Fruit fly (Drosophila melanogaster) whole organism, embryonic: ENCODE data around the gene Dph5.

Experiments
- Aef1 ChIP-seq: fragments of 200-800 bp; sonication (Bioruptor generic); IDR thresholded peaks from 3 replicates; pipeline ENCODE4 v1.3.6; 2022; ENCODE audit warnings: missing biosample characterization, missing genetic modification characterization
- Antp ChIP-seq: fragments of 200-800 bp; sonication (Bioruptor generic); optimal IDR thresholded peaks from 3 replicates; lab custom pipeline; 2016; ENCODE audit warnings: missing biosample characterization, missing genetic modification characterization
- Atf-2 ChIP-seq: fragments of 200-800 bp; sonication (Bioruptor generic); optimal IDR thresholded peaks from 2 replicates; lab custom pipeline; 2016; ENCODE audit warnings: missing biosample characterization, missing genetic modification characterization
- Atf3 ChIP-seq: fragments of 200-800 bp; sonication (Bioruptor generic); optimal IDR thresholded peaks from 3 replicates; lab custom pipeline; 2016; ENCODE audit warnings: missing biosample characterization, missing genetic modification characterization
- B-H1 ChIP-seq: fragments of 200-800 bp; sonication (Bioruptor generic); IDR thresholded peaks from 3 replicates; pipeline ENCODE4 v1.3.6; 2022; ENCODE audit warnings: missing biosample characterization, missing genetic modification characterization
- Bdp1 ChIP-seq: fragments of 200-800 bp; sonication (Bioruptor generic); optimal IDR thresholded peaks from 3 replicates; lab custom pipeline; 2016; ENCODE audit warnings: missing biosample characterization, missing genetic modification characterization
- CG10147 ChIP-seq: fragments of 200-800 bp; sonication (Bioruptor generic); optimal IDR thresholded peaks from 2 replicates; lab custom pipeline; 2019; ENCODE audit warnings: missing biosample characterization, mild to moderate bottlenecking, missing genetic modification characterization, moderate library complexity
- CG10462 ChIP-seq: fragments of 200-800 bp; sonication (Bioruptor generic); optimal IDR thresholded peaks from 2 replicates; lab custom pipeline; 2016; ENCODE audit warnings: missing biosample characterization, missing genetic modification characterization
- CG12071 ChIP-seq: fragments of 200-800 bp; sonication (Bioruptor generic); optimal IDR thresholded peaks from 3 replicates; lab custom pipeline; 2018; ENCODE audit warnings: missing biosample characterization, mild to moderate bottlenecking, missing genetic modification characterization
- CG1233 ChIP-seq: fragments of 200-800 bp; sonication (Bioruptor generic); optimal IDR thresholded peaks from 4 replicates; lab custom pipeline; 2018; ENCODE audit warnings: missing biosample characterization, mild to moderate bottlenecking, missing genetic modification characterization
- CG12769 ChIP-seq: fragments of 200-800 bp; sonication (Bioruptor generic); optimal IDR thresholded peaks from 2 replicates; lab custom pipeline; 2019; ENCODE audit warnings: missing biosample characterization, mild to moderate bottlenecking, missing genetic modification characterization, moderate library complexity
- CG13624 ChIP-seq: fragments of 200-800 bp; sonication (Bioruptor generic); optimal IDR thresholded peaks from 2 replicates; lab custom pipeline; 2016; ENCODE audit warnings: missing biosample characterization, missing genetic modification characterization
- CG13894 ChIP-seq: fragments of 200-800 bp; sonication (Bioruptor generic); optimal IDR thresholded peaks from 3 replicates; lab custom pipeline; 2018; ENCODE audit warnings: missing biosample characterization, mild to moderate bottlenecking, missing genetic modification characterization, moderate library complexity
- CG15269 ChIP-seq: fragments of 200-800 bp; sonication (Bioruptor generic); optimal IDR thresholded peaks from 2 replicates; lab custom pipeline; 2018; ENCODE audit warnings: missing biosample characterization, mild to moderate bottlenecking, missing genetic modification characterization, moderate library complexity
- CG17328 ChIP-seq: fragments of 200-800 bp; sonication (Bioruptor generic); IDR thresholded peaks from 2 replicates; pipeline ENCODE4 v1.3.6; 2022; ENCODE audit warnings: missing biosample characterization, missing genetic modification characterization
- CG17612 ChIP-seq: fragments of 200-800 bp; sonication (Bioruptor generic); IDR thresholded peaks from 2 replicates; pipeline ENCODE4 v1.3.6; 2022; ENCODE audit warnings: missing biosample characterization, missing genetic modification characterization
- CG30020 ChIP-seq: fragments of 200-800 bp; optimal IDR thresholded peaks from 2 replicates; lab custom pipeline; 2019; ENCODE audit warnings: missing biosample characterization, mild to moderate bottlenecking, missing genetic modification characterization, moderate library complexity
- CG3163 ChIP-seq: fragments of 200-800 bp; sonication (Bioruptor generic); optimal IDR thresholded peaks from 3 replicates; lab custom pipeline; 2016; ENCODE audit warnings: missing biosample characterization, missing genetic modification characterization
- CG34422 ChIP-seq: fragments of 200-800 bp; sonication (Bioruptor generic); IDR thresholded peaks from 3 replicates; pipeline ENCODE4 v1.3.6; 2022; ENCODE audit warnings: missing biosample characterization, missing genetic modification characterization
- CG42726 ChIP-seq: fragments of 200-800 bp; sonication (Bioruptor generic); IDR thresholded peaks from 2 replicates; pipeline ENCODE4 v1.3.6; 2022; ENCODE audit warnings: missing biosample characterization, missing genetic modification characterization; ENCODE audit not compliant: partially characterized antibody
- CG4360 ChIP-seq: fragments of 200-800 bp; sonication (Bioruptor generic); IDR thresholded peaks from 2 replicates; pipeline ENCODE4 v1.3.6; 2022; ENCODE audit warnings: missing biosample characterization, missing genetic modification characterization
- CG6272 ChIP-seq: fragments of 200-800 bp; sonication (Bioruptor generic); IDR thresholded peaks from 2 replicates; pipeline ENCODE4 v1.3.6; 2022; ENCODE audit warnings: missing biosample characterization, missing genetic modification characterization
- CG7839 ChIP-seq: fragments of 200-800 bp; sonication (Bioruptor generic); optimal IDR thresholded peaks from 3 replicates; lab custom pipeline; 2018; ENCODE audit warnings: missing biosample characterization, mild to moderate bottlenecking, missing genetic modification characterization, moderate library complexity
- CG8089 ChIP-seq: fragments of 200-800 bp; sonication (Bioruptor generic); optimal IDR thresholded peaks from 3 replicates; lab custom pipeline; 2016; ENCODE audit warnings: missing biosample characterization, missing genetic modification characterization
- CG8388 ChIP-seq: fragments of 200-800 bp; sonication (Bioruptor generic); optimal IDR thresholded peaks from 2 replicates; lab custom pipeline; 2019; ENCODE audit warnings: missing biosample characterization, mild to moderate bottlenecking, missing genetic modification characterization, moderate library complexity
- CG8944 ChIP-seq: fragments of 200-800 bp; sonication (Bioruptor generic); optimal IDR thresholded peaks from 3 replicates; lab custom pipeline; 2016; ENCODE audit warnings: missing biosample characterization, missing genetic modification characterization
- Gug ChIP-seq: fragments of 200-800 bp; sonication (Bioruptor generic); IDR thresholded peaks from 4 replicates; pipeline ENCODE4 v1.3.6; 2022; ENCODE audit warnings: missing biosample characterization, missing genetic modification characterization
- H15 ChIP-seq: fragments of 200-800 bp; sonication (Bioruptor generic); IDR thresholded peaks from 3 replicates; pipeline ENCODE4 v1.3.6; 2022; ENCODE audit warnings: missing biosample characterization, missing genetic modification characterization
- Hmx ChIP-seq: fragments of 200-800 bp; sonication (Bioruptor generic); optimal IDR thresholded peaks from 2 replicates; lab custom pipeline; 2016; ENCODE audit warnings: missing biosample characterization, missing genetic modification characterization
- Jarid2 ChIP-seq: fragments of 200-800 bp; sonication (Bioruptor generic); optimal IDR thresholded peaks from 3 replicates; lab custom pipeline; 2017; ENCODE audit warnings: mild to moderate bottlenecking, missing biosample characterization, missing genetic modification reagents, missing genetic modification characterization
- Lim3 ChIP-seq: fragments of 200-800 bp; sonication (Bioruptor generic); IDR thresholded peaks from 2 replicates; pipeline ENCODE4 v1.3.6; 2022; ENCODE audit warnings: missing biosample characterization, missing genetic modification characterization
- Rx ChIP-seq: fragments of 200-800 bp; sonication (Bioruptor generic); IDR thresholded peaks from 2 replicates; pipeline ENCODE4 v1.3.6; 2022; ENCODE audit warnings: missing biosample characterization, missing genetic modification characterization
- Six4 ChIP-seq: fragments of 200-800 bp; sonication (Bioruptor generic); optimal IDR thresholded peaks from 2 replicates; lab custom pipeline; 2016; ENCODE audit warnings: missing biosample characterization, missing genetic modification characterization
- Vsx1 ChIP-seq: fragments of 200-800 bp; sonication (Bioruptor generic); optimal IDR thresholded peaks from 2 replicates; lab custom pipeline; 2017; ENCODE audit warnings: missing biosample characterization, mild to moderate bottlenecking, missing genetic modification characterization, missing genetic modification reagents
- Xrp1 ChIP-seq: fragments of 200-800 bp; sonication (Bioruptor generic); IDR thresholded peaks from 2 replicates; pipeline ENCODE4 v1.3.6; 2022; ENCODE audit warnings: missing biosample characterization, missing genetic modification characterization
- bcd ChIP-seq: fragments of 200-800 bp; sonication (Bioruptor generic); optimal IDR thresholded peaks from 2 replicates; lab custom pipeline; 2017; ENCODE audit warnings: missing biosample characterization, mild to moderate bottlenecking, missing genetic modification characterization
- dati ChIP-seq: fragments of 200-800 bp; sonication (Bioruptor generic); IDR thresholded peaks from 2 replicates; pipeline ENCODE4 v1.3.6; 2022; ENCODE audit warnings: missing biosample characterization, missing genetic modification characterization
- en ChIP-seq: fragments of 200-800 bp; sonication (Bioruptor generic); optimal IDR thresholded peaks from 2 replicates; lab custom pipeline; 2016; ENCODE audit warnings: missing biosample characterization, missing genetic modification characterization
- eve ChIP-seq, 2 experiments: fragments of >200 bp; optimal IDR thresholded peaks; 2 replicates each; lab custom pipeline; 2017; ENCODE audit warnings: missing biosample characterization in 2 of 2, missing genetic modification characterization in 2 of 2
- fd64A ChIP-seq: fragments of 200-800 bp; sonication (Bioruptor generic); optimal IDR thresholded peaks from 3 replicates; lab custom pipeline; 2018; ENCODE audit warnings: missing biosample characterization, mild to moderate bottlenecking, missing genetic modification characterization
- ftz-f1 ChIP-seq: fragments of 200-800 bp; sonication (Bioruptor generic); optimal IDR thresholded peaks from 2 replicates; lab custom pipeline; 2016; ENCODE audit warnings: missing biosample characterization, missing genetic modification characterization
- gfzf ChIP-seq: fragments of 200-800 bp; sonication (Bioruptor generic); optimal IDR thresholded peaks from 2 replicates; lab custom pipeline; 2016; ENCODE audit warnings: missing biosample characterization, mild to moderate bottlenecking, missing genetic modification characterization, moderate library complexity
- gro ChIP-seq: fragments of 200-800 bp; sonication (Bioruptor generic); optimal IDR thresholded peaks from 2 replicates; lab custom pipeline; 2016; ENCODE audit warnings: missing biosample characterization, missing genetic modification characterization
- hkb ChIP-seq, 2 experiments: fragments of 200-800 bp in 1 of 2; fragments of >200 bp in 1 of 2; sonication (Bioruptor generic) in 1 of 2; IDR thresholded peaks in 1 of 2; optimal IDR thresholded peaks in 1 of 2; 2 replicates each; pipeline versions ENCODE4 v1.3.6 to Lab custom; 2017 to 2022; ENCODE audit warnings: missing biosample characterization in 1 of 2, missing genetic modification characterization in 1 of 2
- ind ChIP-seq: fragments of 200-800 bp; sonication (Bioruptor generic); optimal IDR thresholded peaks from 3 replicates; lab custom pipeline; 2016; ENCODE audit warnings: missing biosample characterization, missing genetic modification characterization
- jigr1 ChIP-seq: fragments of 200-800 bp; sonication (Bioruptor generic); IDR thresholded peaks from 3 replicates; pipeline ENCODE4 v1.3.6; 2022; ENCODE audit warnings: missing biosample characterization, missing genetic modification characterization
- lilli ChIP-seq: fragments of 200-800 bp; sonication (Bioruptor generic); optimal IDR thresholded peaks from 3 replicates; lab custom pipeline; 2016; ENCODE audit warnings: missing biosample characterization, missing genetic modification characterization
- lov ChIP-seq, 2 experiments: fragments of 200-800 bp in 1 of 2; fragments of >200 bp in 1 of 2; sonication (Bioruptor generic) in 1 of 2; IDR thresholded peaks in 1 of 2; optimal IDR thresholded peaks in 1 of 2; 2 replicates in 1 of 2; 3 replicates in 1 of 2; pipeline versions ENCODE4 v1.3.6 to Lab custom; 2017 to 2022; ENCODE audit warnings: missing biosample characterization in 1 of 2, missing genetic modification characterization in 1 of 2
- pum ChIP-seq: fragments of 200-800 bp; sonication (Bioruptor generic); optimal IDR thresholded peaks from 2 replicates; lab custom pipeline; 2016; ENCODE audit warnings: missing biosample characterization, missing genetic modification characterization
- sob ChIP-seq: fragments of 200-800 bp; sonication (Bioruptor generic); IDR thresholded peaks from 2 replicates; pipeline ENCODE4 v1.3.6; 2022; ENCODE audit warnings: missing biosample characterization, missing genetic modification characterization
- tap ChIP-seq: fragments of 200-800 bp; optimal IDR thresholded peaks from 3 replicates; lab custom pipeline; 2019; ENCODE audit warnings: missing biosample characterization, mild to moderate bottlenecking, missing genetic modification characterization, moderate library complexity
- tin ChIP-seq: fragments of 200-800 bp; sonication (Bioruptor generic); optimal IDR thresholded peaks from 3 replicates; lab custom pipeline; 2016; ENCODE audit warnings: missing biosample characterization, missing genetic modification characterization

Dph5 gene

dm6 chr3R:22547585-22548022 lies 35.4 kb downstream of the Dph5 start, which contains the start of gene AdipoR (continued):
- TF ChIP-seq lov (optimal IDR thresholded peaks at IDR 0.05; lab: Kevin White, UChicago) (no peak), lov (GFP tag; IDR thresholded peaks at IDR 0.05; lab: Robert Waterston, UW) (no peak), CG6272 (GFP tag; lab: Robert Waterston, UW) (no peak), pum (peak; percentile 6), Six4 (GFP tag; lab: Kevin White, UChicago) (no peak), Atf3 (GFP tag; lab: Kevin White, UChicago) (no peak), Bdp1 (GFP tag; lab: Kevin White, UChicago) (no peak), CG12769 (tag; lab: Kevin White, UChicago) (peak; percentile 55), gro (GFP tag; lab: Kevin White, UChicago) (no peak), Hmx (no peak), dati (no peak), en (no peak), CG12071 (GFP tag; lab: Kevin White, UChicago) (no peak), eve (GFP tag; optimal IDR thresholded peaks at IDR 0.05; lab: Kevin White, UChicago) (no peak), jigr1 (GFP tag; lab: Robert Waterston, UW) (no peak), tin (no peak), CG7839 (tag; lab: Kevin White, UChicago) (peak; percentile 11), Aef1 (GFP tag; lab: Robert Waterston, UW) (no peak), bcd (GFP tag; lab: Kevin White, UChicago) (peak; percentile 34), hkb (optimal IDR thresholded peaks at IDR 0.05; lab: Kevin White, UChicago) (no peak), hkb (GFP tag; IDR thresholded peaks at IDR 0.05; lab: Robert Waterston, UW) (peak; percentile 28; the same call in 1 of the 2 replicates), CG34422 (GFP tag; lab: Robert Waterston, UW) (no peak), CG8089 (GFP tag; lab: Kevin White, UChicago) (no peak), CG15269 (tag; lab: Kevin White, UChicago) (peak; percentile 7), CG8388 (peak; percentile 2), CG10462 (GFP tag; lab: Kevin White, UChicago) (no peak), Jarid2 (GFP tag; lab: Kevin White, UChicago) (peak; percentile 32), CG17328 (no peak), H15 (no peak), CG8944 (GFP tag; lab: Kevin White, UChicago) (no peak), B-H1 (GFP tag; lab: Robert Waterston, UW) (no peak), Antp (no peak), gfzf (GFP tag; lab: Kevin White, UChicago) (peak; percentile 97), Atf-2 (GFP tag; lab: Kevin White, UChicago) (no peak), CG42726 (GFP tag; lab: Robert Waterston, UW) (no peak), Rx (no peak), sob (GFP tag; lab: Robert Waterston, UW) (peak; percentile 12; the same call in 1 of the 2 replicates), CG30020 (tag; lab: Kevin White, UChicago) (no peak), ftz-f1 (GFP tag; lab: Kevin White, UChicago) (peak; percentile 18), CG10147 (GFP tag; lab: Kevin White, UChicago) (peak; percentile 39), lilli (GFP tag; lab: Kevin White, UChicago) (peak; percentile 36), ind (GFP tag; lab: Kevin White, UChicago) (no peak), CG17612 (GFP tag; lab: Robert Waterston, UW) (no peak), Xrp1 (GFP tag; lab: Robert Waterston, UW) (peak; percentile 23; the same call in 1 of the 2 replicates), CG13894 (tag; lab: Kevin White, UChicago) (no peak), tap (tag; lab: Kevin White, UChicago) (no peak), CG1233 (no peak), CG3163 (no peak), fd64A (GFP tag; lab: Kevin White, UChicago) (peak; percentile 5), CG4360 (no peak), Gug (GFP tag; lab: Robert Waterston, UW) (no peak), CG13624 (peak; percentile 56), Lim3 (GFP tag; lab: Robert Waterston, UW) (no peak), Vsx1 (GFP tag; lab: Kevin White, UChicago) (no peak)
